Worm (Caenorhabditis elegans) whole organism, young adult: ENCODE data around the gene tre-4.

ENCODE experiments used
- B0261.1 ChIP-seq: sonication (generic microtip); optimal IDR thresholded peaks from 2 replicates; lab custom pipeline; 2016; ENCODE audit warnings: mild to moderate bottlenecking, missing genetic modification characterization, moderate library complexity, missing compliant biosample characterization
- B0336.3 ChIP-seq: fragments of 200-800 bp; sonication (Bioruptor generic); IDR thresholded peaks from 2 replicates; pipeline ENCODE4 v1.3.6; 2022; ENCODE audit warnings: missing genetic modification characterization, missing compliant biosample characterization
- D2030.7 ChIP-seq: fragments of 200-800 bp; sonication (Bioruptor generic); IDR thresholded peaks from 2 replicates; pipeline ENCODE4 v1.3.6; 2022; ENCODE audit warnings: missing genetic modification reagents, missing genetic modification characterization, missing compliant biosample characterization
- F10E7.11 ChIP-seq: sonication (generic microtip); optimal IDR thresholded peaks from 2 replicates; lab custom pipeline; 2017; ENCODE audit warnings: mild to moderate bottlenecking, missing genetic modification characterization, moderate library complexity, missing compliant biosample characterization
- F22D6.2 ChIP-seq: sonication (generic microtip); optimal IDR thresholded peaks from 2 replicates; lab custom pipeline; 2016; ENCODE audit warnings: mild to moderate bottlenecking, missing genetic modification characterization, missing compliant biosample characterization
- F37B4.10 ChIP-seq: fragments of 200-800 bp; sonication (Bioruptor generic); IDR thresholded peaks from 2 replicates; pipeline ENCODE4 v1.3.6; 2022; ENCODE audit warnings: missing genetic modification characterization, missing compliant biosample characterization
- F39B2.1 ChIP-seq: fragments of 200-800 bp; sonication (Bioruptor generic); IDR thresholded peaks from 2 replicates; pipeline ENCODE4 v1.3.6; 2022; ENCODE audit warnings: missing genetic modification reagents, missing genetic modification characterization, missing compliant biosample characterization
- F49E8.2 ChIP-seq: sonication (generic microtip); optimal IDR thresholded peaks from 3 replicates; lab custom pipeline; 2017; ENCODE audit warnings: missing genetic modification characterization, mild to moderate bottlenecking, missing compliant biosample characterization, antibody characterized with exemption, moderate library complexity; ENCODE audit not compliant: insufficient read depth
- F57C9.4 ChIP-seq: sonication (generic microtip); optimal IDR thresholded peaks from 2 replicates; lab custom pipeline; 2017; ENCODE audit warnings: mild to moderate bottlenecking, missing genetic modification characterization, missing compliant biosample characterization
- K11D2.4 ChIP-seq: fragments of 200-800 bp; sonication (Bioruptor generic); IDR thresholded peaks from 2 replicates; pipeline ENCODE4 v1.3.6; 2022; ENCODE audit warnings: missing genetic modification reagents, missing genetic modification characterization, missing compliant biosample characterization
- K12H6.12 ChIP-seq: fragments of 200-800 bp; sonication (Bioruptor generic); optimal IDR thresholded peaks from 2 replicates; lab custom pipeline; 2018; ENCODE audit warnings: mild to moderate bottlenecking, missing genetic modification characterization, missing compliant biosample characterization
- T26A5.8 ChIP-seq: sonication (generic microtip); optimal IDR thresholded peaks from 2 replicates; lab custom pipeline; 2016; ENCODE audit warnings: missing genetic modification characterization, missing compliant biosample characterization
- Y53F4B.3 ChIP-seq: fragments of 200-800 bp; sonication (Bioruptor generic); IDR thresholded peaks from 2 replicates; pipeline ENCODE4 v1.3.6; 2022; ENCODE audit warnings: missing genetic modification reagents, missing genetic modification characterization, missing compliant biosample characterization
- Y56A3A.18 ChIP-seq: fragments of 200-800 bp; sonication (Bioruptor generic); IDR thresholded peaks from 2 replicates; pipeline ENCODE4 v1.3.6; 2022; ENCODE audit warnings: missing genetic modification reagents, missing genetic modification characterization, missing compliant biosample characterization
- Y79H2A.3 ChIP-seq: fragments of 200-800 bp; sonication (Bioruptor generic); conservative IDR thresholded peaks from 2 replicates; pipeline ENCODE4 v1.3.6; 2022; ENCODE audit warnings: missing genetic modification reagents, missing genetic modification characterization, missing compliant biosample characterization
- Y95B8A.8 ChIP-seq: fragments of 200-800 bp; sonication (Bioruptor generic); IDR thresholded peaks from 2 replicates; pipeline ENCODE4 v1.3.6; 2022; ENCODE audit warnings: missing genetic modification reagents, missing genetic modification characterization, missing compliant biosample characterization
- ama-1 ChIP-seq, 3 experiments: fragments of 150-350 bp in 1 of 3; sonication (generic microtip) in 2 of 3; optimal IDR thresholded peaks; 2 replicates each; lab custom pipeline; 2014 to 2018; ENCODE audit warnings: missing biosample characterization in 2 of 3, missing genetic modification characterization in 2 of 3, missing genetic modification reagents in 2 of 3
- bed-1 ChIP-seq: fragments of 200-800 bp; sonication (Bioruptor generic); IDR thresholded peaks from 2 replicates; pipeline ENCODE4 v1.3.6; 2022; ENCODE audit warnings: missing genetic modification reagents, missing genetic modification characterization, missing compliant biosample characterization
- cebp-1 ChIP-seq, 2 experiments: fragments of 200-800 bp in 1 of 2; sonication (Bioruptor generic) in 1 of 2; sonication (generic microtip) in 1 of 2; IDR thresholded peaks in 1 of 2; optimal IDR thresholded peaks in 1 of 2; 2 replicates each; pipeline versions ENCODE4 v1.3.6 to Lab custom; 2017 to 2022; ENCODE audit warnings: missing compliant biosample characterization in 2 of 2, missing genetic modification characterization in 2 of 2, mild to moderate bottlenecking in 1 of 2, missing genetic modification reagents in 1 of 2, moderate library complexity in 1 of 2
- ceh-27 ChIP-seq: fragments of 200-800 bp; sonication (Bioruptor generic); optimal IDR thresholded peaks from 2 replicates; lab custom pipeline; 2018; ENCODE audit warnings: mild to moderate bottlenecking, missing genetic modification characterization, moderate library complexity, missing compliant biosample characterization
- ceh-58 ChIP-seq: fragments of 200-800 bp; sonication (Bioruptor generic); IDR thresholded peaks from 2 replicates; pipeline ENCODE4 v1.3.6; 2022; ENCODE audit warnings: missing genetic modification characterization, missing compliant biosample characterization
- die-1 ChIP-seq: sonication (generic microtip); optimal IDR thresholded peaks from 2 replicates; lab custom pipeline; 2016; ENCODE audit warnings: missing genotype, mild to moderate bottlenecking, missing genetic modification characterization, missing compliant biosample characterization
- dpff-1 ChIP-seq: sonication (generic microtip); optimal IDR thresholded peaks from 2 replicates; lab custom pipeline; 2017; ENCODE audit warnings: mild to moderate bottlenecking, missing genetic modification characterization, missing compliant biosample characterization
- dpl-1 ChIP-seq: fragments of 150-350 bp; optimal IDR thresholded peaks from 2 replicates; lab custom pipeline; 2014; ENCODE audit warnings: missing biosample characterization, missing genetic modification reagents, missing genetic modification characterization
- efl-1 ChIP-seq: fragments of 150-350 bp; optimal IDR thresholded peaks from 2 replicates; lab custom pipeline; 2014; ENCODE audit warnings: missing biosample characterization, missing genetic modification reagents, missing genetic modification characterization
- ets-4 ChIP-seq: fragments of 200-800 bp; sonication (Bioruptor generic); optimal IDR thresholded peaks from 2 replicates; lab custom pipeline; 2018; ENCODE audit warnings: mild to moderate bottlenecking, missing genetic modification characterization, missing compliant biosample characterization
- fkh-3 ChIP-seq: sonication (generic microtip); optimal IDR thresholded peaks from 2 replicates; lab custom pipeline; 2016; ENCODE audit warnings: mild to moderate bottlenecking, missing genetic modification characterization, missing compliant biosample characterization
- gei-17 ChIP-seq: fragments of 200-800 bp; sonication (Bioruptor generic); optimal IDR thresholded peaks from 2 replicates; lab custom pipeline; 2018; ENCODE audit warnings: mild to moderate bottlenecking, missing genetic modification characterization, missing compliant biosample characterization
- him-1 ChIP-seq: sonication (generic microtip); optimal IDR thresholded peaks from 2 replicates; lab custom pipeline; 2016; ENCODE audit warnings: missing genotype, missing genetic modification reagents, missing genetic modification characterization, missing compliant biosample characterization
- hlh-26 ChIP-seq: fragments of 200-800 bp; sonication (Bioruptor generic); conservative IDR thresholded peaks from 2 replicates; pipeline ENCODE4 v1.3.6; 2022; ENCODE audit warnings: missing genetic modification reagents, missing genetic modification characterization, missing compliant biosample characterization
- hrde-1 ChIP-seq: sonication (generic microtip); optimal IDR thresholded peaks from 2 replicates; lab custom pipeline; 2016; ENCODE audit warnings: missing genetic modification characterization, mild to moderate bottlenecking, missing compliant biosample characterization, moderate library complexity, missing genotype, missing genetic modification reagents, borderline replicate concordance
- hsf-1 ChIP-seq: fragments of 200-800 bp; sonication (Bioruptor generic); IDR thresholded peaks from 2 replicates; pipeline ENCODE4 v1.3.6; 2022; ENCODE audit warnings: missing genetic modification reagents, missing genetic modification characterization, missing compliant biosample characterization
- lin-26 ChIP-seq: fragments of 200-800 bp; sonication (Bioruptor generic); IDR thresholded peaks from 2 replicates; pipeline ENCODE4 v1.3.6; 2022; ENCODE audit warnings: missing genetic modification reagents, missing genetic modification characterization, missing compliant biosample characterization
- lin-40 ChIP-seq: sonication (generic microtip); optimal IDR thresholded peaks from 2 replicates; lab custom pipeline; 2016; ENCODE audit warnings: missing genetic modification characterization, mild to moderate bottlenecking, missing compliant biosample characterization, missing genotype, missing genetic modification reagents
- lin-54 ChIP-seq: fragments of 200-800 bp; sonication (Bioruptor generic); optimal IDR thresholded peaks from 2 replicates; lab custom pipeline; 2018; ENCODE audit warnings: mild to moderate bottlenecking, missing genetic modification characterization, missing compliant biosample characterization
- lsy-27 ChIP-seq: sonication (generic microtip); optimal IDR thresholded peaks from 2 replicates; lab custom pipeline; 2017; ENCODE audit warnings: missing genetic modification characterization, mild to moderate bottlenecking, missing compliant biosample characterization, antibody characterized with exemption, missing genotype, borderline replicate concordance; ENCODE audit not compliant: insufficient read depth
- mcd-1 ChIP-seq: fragments of 200-800 bp; sonication (Bioruptor generic); IDR thresholded peaks from 2 replicates; pipeline ENCODE4 v1.3.6; 2022; ENCODE audit warnings: missing genetic modification reagents, missing genetic modification characterization, missing compliant biosample characterization
- nfyb-1 ChIP-seq: fragments of 200-800 bp; sonication (Bioruptor generic); IDR thresholded peaks from 2 replicates; pipeline ENCODE4 v1.3.6; 2022; ENCODE audit warnings: missing genetic modification reagents, missing genetic modification characterization, missing compliant biosample characterization
- nhr-80 ChIP-seq: sonication (generic microtip); optimal IDR thresholded peaks from 2 replicates; lab custom pipeline; 2016; ENCODE audit warnings: missing genetic modification characterization, missing compliant biosample characterization
- nhr-90 ChIP-seq: sonication (generic microtip); optimal IDR thresholded peaks from 2 replicates; lab custom pipeline; 2016; ENCODE audit warnings: missing genotype, mild to moderate bottlenecking, missing genetic modification characterization, missing compliant biosample characterization
- pha-4 ChIP-seq: fragments of 150-350 bp; sonication (generic microtip); optimal IDR thresholded peaks from 2 replicates; lab custom pipeline; 2014; ENCODE audit warnings: missing biosample characterization, missing genetic modification reagents, missing genetic modification characterization
- repo-1 ChIP-seq: sonication (generic microtip); optimal IDR thresholded peaks from 2 replicates; lab custom pipeline; 2017; ENCODE audit warnings: mild to moderate bottlenecking, missing genetic modification characterization, missing compliant biosample characterization
- snpc-3.4 ChIP-seq: sonication (generic microtip); optimal IDR thresholded peaks from 2 replicates; lab custom pipeline; 2017; ENCODE audit warnings: missing genetic modification characterization, mild to moderate bottlenecking, missing compliant biosample characterization, antibody characterized with exemption, moderate library complexity, missing genotype, missing genetic modification reagents
- sptf-2 ChIP-seq: fragments of 200-800 bp; sonication (Bioruptor generic); optimal IDR thresholded peaks from 2 replicates; lab custom pipeline; 2018; ENCODE audit warnings: mild to moderate bottlenecking, missing genetic modification characterization, missing compliant biosample characterization
- tlf-1 ChIP-seq: fragments of 200-800 bp; sonication (Bioruptor generic); optimal IDR thresholded peaks from 2 replicates; lab custom pipeline; 2018; ENCODE audit warnings: mild to moderate bottlenecking, missing genetic modification characterization, missing compliant biosample characterization
- ztf-22 ChIP-seq: fragments of 200-800 bp; sonication (Bioruptor generic); optimal IDR thresholded peaks from 2 replicates; lab custom pipeline; 2018; ENCODE audit warnings: mild to moderate bottlenecking, missing genetic modification characterization, moderate library complexity, missing compliant biosample characterization
- ztf-26 ChIP-seq: sonication (generic microtip); optimal IDR thresholded peaks from 2 replicates; lab custom pipeline; 2017; ENCODE audit warnings: missing genetic modification characterization, missing compliant biosample characterization
- ztf-3 ChIP-seq: fragments of 200-800 bp; sonication (Bioruptor generic); optimal IDR thresholded peaks from 2 replicates; lab custom pipeline; 2018; ENCODE audit warnings: mild to moderate bottlenecking, missing genetic modification characterization, missing compliant biosample characterization

tre-4 gene

ce11 chrX:13514384-13514783 is 42.4 kb downstream of the tre-4 start:
- TF ChIP-seq dpl-1 (GFP tag; lab: Kevin White, UChicago) (no peak), K11D2.4 (GFP tag; lab: Robert Waterston, UW) (peak; percentile 90), pha-4 (tag; lab: Kevin White, UChicago) (no peak), sptf-2 (GFP tag; lab: Kevin White, UChicago) (no peak), Y95B8A.8 (GFP tag; lab: Robert Waterston, UW) (no peak), ztf-26 (tag; lab: Kevin White, UChicago) (peak; percentile 84), die-1 (tag; lab: Kevin White, UChicago) (no peak), Y79H2A.3 (GFP tag; lab: Robert Waterston, UW) (no peak), ztf-22 (GFP tag; lab: Kevin White, UChicago) (no peak), mcd-1 (peak; percentile 63), F10E7.11 (tag; lab: Kevin White, UChicago) (peak; percentile 34), lin-40 (peak; percentile 98), gei-17 (GFP tag; lab: Kevin White, UChicago) (peak; percentile 95), lsy-27 (tag; lab: Kevin White, UChicago) (no peak), B0261.1 (tag; lab: Kevin White, UChicago) (peak; percentile 57), ets-4 (GFP tag; lab: Kevin White, UChicago) (no peak), nhr-80 (tag; lab: Kevin White, UChicago) (peak; percentile 55), lin-54 (GFP tag; lab: Kevin White, UChicago) (peak; percentile 60), ama-1 (optimal IDR thresholded peaks at IDR 0.05; lab: Kevin White, UChicago) (no peak), ama-1 (GFP tag; optimal IDR thresholded peaks at IDR 0.05; lab: Kevin White, UChicago) (peak in 1 of 2 experiments; percentile 7), cebp-1 (GFP tag; IDR thresholded peaks at IDR 0.05; lab: Robert Waterston, UW) (no peak; the same call in 1 of the 2 replicates), cebp-1 (tag; optimal IDR thresholded peaks at IDR 0.05; lab: Kevin White, UChicago) (peak; percentile 83), repo-1 (tag; lab: Kevin White, UChicago) (peak; percentile 71), hrde-1 (tag; lab: Kevin White, UChicago) (no peak), K12H6.12 (tag; lab: Kevin White, UChicago) (peak; percentile 52), hlh-26 (GFP tag; lab: Robert Waterston, UW) (no peak), nfyb-1 (GFP tag; lab: Robert Waterston, UW) (peak; percentile 73), F49E8.2 (tag; lab: Kevin White, UChicago) (no peak), lin-26 (GFP tag; lab: Robert Waterston, UW) (no peak), ceh-58 (GFP tag; lab: Robert Waterston, UW) (no peak), B0336.3 (GFP tag; lab: Robert Waterston, UW) (peak; percentile 74), bed-1 (GFP tag; lab: Robert Waterston, UW) (no peak), D2030.7 (GFP tag; lab: Robert Waterston, UW) (no peak), F22D6.2 (tag; lab: Kevin White, UChicago) (peak; percentile 74), efl-1 (GFP tag; lab: Kevin White, UChicago) (no peak), F37B4.10 (no peak), T26A5.8 (tag; lab: Kevin White, UChicago) (no peak), fkh-3 (tag; lab: Kevin White, UChicago) (no peak), nhr-90 (tag; lab: Kevin White, UChicago) (no peak), F57C9.4 (tag; lab: Kevin White, UChicago) (no peak), Y53F4B.3 (GFP tag; lab: Robert Waterston, UW) (no peak), hsf-1 (GFP tag; lab: Robert Waterston, UW) (no peak), snpc-3.4 (no peak), F39B2.1 (no peak), ceh-27 (GFP tag; lab: Kevin White, UChicago) (peak; percentile 76), Y56A3A.18 (GFP tag; lab: Robert Waterston, UW) (peak; percentile 75; the same call in 1 of the 2 replicates), dpff-1 (tag; lab: Kevin White, UChicago) (no peak), tlf-1 (GFP tag; lab: Kevin White, UChicago) (peak; percentile 82), ztf-3 (GFP tag; lab: Kevin White, UChicago) (no peak), him-1 (tag; lab: Kevin White, UChicago) (no peak)
